Fruit fly (Drosophila melanogaster): ENCODE data around the gene CG14280.

CG14280 gene

dm6 chr3R:19248036-19248435, 8.5 kb upstream of the CG14280 start, which contains the start of gene CG5217:
TSS of gene CG5217 (minus strand) at chr3R:19248136.
- TF ChIP-seq tj (GFP tag; optimal IDR thresholded peaks at IDR 0.05) (no peak), Mnt (GFP tag; optimal IDR thresholded peaks at IDR 0.05) (no peak), Clk (GFP tag; optimal IDR thresholded peaks at IDR 0.05) (no peak), CG14711 (tag; optimal IDR thresholded peaks at IDR 0.05) (no peak), CG1620 (GFP tag; optimal IDR thresholded peaks at IDR 0.05) (no peak), CG33017 (tag; optimal IDR thresholded peaks at IDR 0.05) (no peak), CG7101 (tag; optimal IDR thresholded peaks at IDR 0.05) (no peak)

- TF ChIP-seq CG12768 (GFP tag; optimal IDR thresholded peaks at IDR 0.05) (no peak), ovo (GFP tag; optimal IDR thresholded peaks at IDR 0.05) (peak; percentile 25), CG5204 (GFP tag; optimal IDR thresholded peaks at IDR 0.05) (no peak)
Measured at dm6 chr3R:19250063-19250462, 6.5 kb upstream of the CG14280 start.

dm6 chr3R:19253975-19254374, 2.6 kb upstream of the CG14280 start:
- TF ChIP-seq CG7101 (tag; optimal IDR thresholded peaks at IDR 0.05) (no peak), tj (GFP tag; optimal IDR thresholded peaks at IDR 0.05) (no peak), CG7045 (GFP tag; optimal IDR thresholded peaks at IDR 0.05) (no peak), CG1620 (GFP tag; optimal IDR thresholded peaks at IDR 0.05) (no peak)

- TF ChIP-seq ovo (GFP tag; optimal IDR thresholded peaks at IDR 0.05), result no peak
- TF ChIP-seq toe (GFP tag; optimal IDR thresholded peaks at IDR 0.05), result no peak
- TF ChIP-seq CG12768 (GFP tag; optimal IDR thresholded peaks at IDR 0.05), result no peak
- TF ChIP-seq pad (GFP tag; optimal IDR thresholded peaks at IDR 0.05), result no peak
- TF ChIP-seq Clk (GFP tag; optimal IDR thresholded peaks at IDR 0.05), result no peak
- TF ChIP-seq Hr96 (GFP tag; optimal IDR thresholded peaks at IDR 0.05), result no peak
- TF ChIP-seq Mnt (GFP tag; optimal IDR thresholded peaks at IDR 0.05), result no peak
- TF ChIP-seq cic (GFP tag; optimal IDR thresholded peaks at IDR 0.05), result no peak
- TF ChIP-seq CG1620 (GFP tag; optimal IDR thresholded peaks at IDR 0.05), result no peak
- no peak for TF ChIP-seq CG5204 (GFP tag; optimal IDR thresholded peaks at IDR 0.05)
- TF ChIP-seq cnc (optimal IDR thresholded peaks at IDR 0.05), result no peak
- no peak for TF ChIP-seq CG33017 (tag; optimal IDR thresholded peaks at IDR 0.05)
- no peak for TF ChIP-seq kay (GFP tag; ENCODE audit: borderline replicate concordance)
- no peak for TF ChIP-seq bab1 (GFP tag; optimal IDR thresholded peaks at IDR 0.05)
- no peak for TF ChIP-seq tj (GFP tag; optimal IDR thresholded peaks at IDR 0.05)
- no peak for TF ChIP-seq CG14711 (tag; optimal IDR thresholded peaks at IDR 0.05)
- no peak for TF ChIP-seq CG7045 (GFP tag; optimal IDR thresholded peaks at IDR 0.05)
- TF ChIP-seq CG11617 (GFP tag; optimal IDR thresholded peaks at IDR 0.05), result no peak
Measured at dm6 chr3R:19255255-19255654, 1.3 kb upstream of the CG14280 start.

- TF ChIP-seq ovo (GFP tag; optimal IDR thresholded peaks at IDR 0.05) (no peak), cnc (optimal IDR thresholded peaks at IDR 0.05) (no peak), CG12768 (GFP tag; optimal IDR thresholded peaks at IDR 0.05) (no peak), Crg-1 (GFP tag; optimal IDR thresholded peaks at IDR 0.05) (no peak), CG33017 (tag; optimal IDR thresholded peaks at IDR 0.05) (no peak), pad (GFP tag; optimal IDR thresholded peaks at IDR 0.05) (no peak), kay (GFP tag; ENCODE audit: borderline replicate concordance) (no peak), CG14711 (tag; optimal IDR thresholded peaks at IDR 0.05) (no peak), toe (GFP tag; optimal IDR thresholded peaks at IDR 0.05) (no peak), Clk (GFP tag; optimal IDR thresholded peaks at IDR 0.05) (no peak), tj (GFP tag; optimal IDR thresholded peaks at IDR 0.05) (no peak), CG7101 (tag; optimal IDR thresholded peaks at IDR 0.05) (no peak), CG7045 (GFP tag; optimal IDR thresholded peaks at IDR 0.05) (no peak), CG11617 (GFP tag; optimal IDR thresholded peaks at IDR 0.05) (no peak), bab1 (GFP tag; optimal IDR thresholded peaks at IDR 0.05) (no peak), CG1620 (GFP tag; optimal IDR thresholded peaks at IDR 0.05) (no peak), cic (GFP tag; optimal IDR thresholded peaks at IDR 0.05) (no peak), CG5204 (GFP tag; optimal IDR thresholded peaks at IDR 0.05) (no peak)
Measured at dm6 chr3R:19264789-19265188, 8.2 kb downstream of the CG14280 start.

- TF ChIP-seq cnc (optimal IDR thresholded peaks at IDR 0.05) (no peak), CG7101 (tag; optimal IDR thresholded peaks at IDR 0.05) (no peak), CG14711 (tag; optimal IDR thresholded peaks at IDR 0.05) (no peak), CG33017 (tag; optimal IDR thresholded peaks at IDR 0.05) (no peak), cic (GFP tag; optimal IDR thresholded peaks at IDR 0.05) (no peak), tj (GFP tag; optimal IDR thresholded peaks at IDR 0.05) (no peak), pad (GFP tag; optimal IDR thresholded peaks at IDR 0.05) (no peak), CG1620 (GFP tag; optimal IDR thresholded peaks at IDR 0.05) (no peak), CG12768 (GFP tag; optimal IDR thresholded peaks at IDR 0.05) (no peak), Mnt (GFP tag; optimal IDR thresholded peaks at IDR 0.05) (no peak), bab1 (GFP tag; optimal IDR thresholded peaks at IDR 0.05) (no peak), CG5204 (GFP tag; optimal IDR thresholded peaks at IDR 0.05) (no peak)
Measured at dm6 chr3R:19271125-19271524, 14.5 kb downstream of the CG14280 start.

dm6 chr3R:19274028-19274427, 17.5 kb downstream of the CG14280 start:
- TF ChIP-seq CG7101 (tag; optimal IDR thresholded peaks at IDR 0.05), result no peak

dm6 chr3R:19276135-19276534, 19.6 kb downstream of the CG14280 start:
- TF ChIP-seq tj (GFP tag; optimal IDR thresholded peaks at IDR 0.05), result no peak
- TF ChIP-seq CG33017 (tag; optimal IDR thresholded peaks at IDR 0.05), result no peak
- TF ChIP-seq CG11617 (GFP tag; optimal IDR thresholded peaks at IDR 0.05), result no peak
- TF ChIP-seq cic (GFP tag; optimal IDR thresholded peaks at IDR 0.05), result no peak
- TF ChIP-seq pad (GFP tag; optimal IDR thresholded peaks at IDR 0.05), result no peak
- no peak for TF ChIP-seq Crg-1 (GFP tag; optimal IDR thresholded peaks at IDR 0.05)
- no peak for TF ChIP-seq Clk (GFP tag; optimal IDR thresholded peaks at IDR 0.05)

All from whole organism, adult.